Fruit fly (Drosophila melanogaster): ENCODE measurements around the gene msopa.

The msopa gene

DNA sequence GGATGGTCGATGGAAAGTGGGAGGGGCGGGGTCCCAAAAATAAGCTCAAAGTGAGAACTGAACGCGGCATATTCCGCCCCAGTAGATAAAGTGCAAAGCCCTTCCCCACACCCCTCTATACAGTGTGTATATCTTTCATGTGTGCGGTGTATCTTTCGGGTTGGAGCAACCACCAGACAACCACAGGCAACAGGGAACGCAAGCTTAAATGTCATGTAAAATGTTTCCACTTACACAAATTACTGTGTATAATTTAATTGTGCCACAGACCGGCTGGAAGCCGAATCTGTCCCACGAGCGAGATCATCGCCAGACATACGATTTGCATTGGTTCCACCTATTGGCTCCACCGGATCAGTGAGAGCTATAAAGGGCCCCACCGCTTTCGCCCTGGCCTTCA is at the start of gene msopa:
msopa (plus strand) TSS at position 301 of the 400 bp plus-strand sequence.
- TF ChIP-seq CG1620 (GFP tag; optimal IDR thresholded peaks at IDR 0.05) (no peak), Mnt (GFP tag; optimal IDR thresholded peaks at IDR 0.05) (no peak), cic (GFP tag; optimal IDR thresholded peaks at IDR 0.05) (no peak), kay (GFP tag; ENCODE audit: borderline replicate concordance) (no peak), CG7101 (tag; optimal IDR thresholded peaks at IDR 0.05) (no peak), Crg-1 (GFP tag; optimal IDR thresholded peaks at IDR 0.05) (no peak)

dm6 chr3L:22034717-22035116 is 47.8 kb upstream of the msopa start, which contains the start of gene Oct-TyrR:
Oct-TyrR (plus strand) TSS chr3L:22035003.
- TF ChIP-seq CG5204 (GFP tag; optimal IDR thresholded peaks at IDR 0.05) (no peak), kay (GFP tag; ENCODE audit: borderline replicate concordance) (no peak), tj (GFP tag; optimal IDR thresholded peaks at IDR 0.05) (no peak), Clk (GFP tag; optimal IDR thresholded peaks at IDR 0.05) (no peak), CG11617 (GFP tag; optimal IDR thresholded peaks at IDR 0.05) (no peak), CG7045 (GFP tag; optimal IDR thresholded peaks at IDR 0.05) (no peak), Crg-1 (GFP tag; optimal IDR thresholded peaks at IDR 0.05) (no peak), pad (GFP tag; optimal IDR thresholded peaks at IDR 0.05) (no peak), Hr96 (GFP tag; optimal IDR thresholded peaks at IDR 0.05) (no peak), CG14711 (tag; optimal IDR thresholded peaks at IDR 0.05) (no peak), CG1620 (GFP tag; optimal IDR thresholded peaks at IDR 0.05) (no peak), bab1 (GFP tag; optimal IDR thresholded peaks at IDR 0.05) (no peak)

- TF ChIP-seq pad (GFP tag; optimal IDR thresholded peaks at IDR 0.05) (no peak), CG5204 (GFP tag; optimal IDR thresholded peaks at IDR 0.05) (no peak), Clk (GFP tag; optimal IDR thresholded peaks at IDR 0.05) (no peak), CG14711 (tag; optimal IDR thresholded peaks at IDR 0.05) (no peak), CG1620 (GFP tag; optimal IDR thresholded peaks at IDR 0.05) (no peak), Mnt (GFP tag; optimal IDR thresholded peaks at IDR 0.05) (no peak), CG33017 (tag; optimal IDR thresholded peaks at IDR 0.05) (no peak), CG12768 (GFP tag; optimal IDR thresholded peaks at IDR 0.05) (no peak), toe (GFP tag; optimal IDR thresholded peaks at IDR 0.05) (no peak), CG11617 (GFP tag; optimal IDR thresholded peaks at IDR 0.05) (no peak), cic (GFP tag; optimal IDR thresholded peaks at IDR 0.05) (no peak), kay (GFP tag; ENCODE audit: borderline replicate concordance) (no peak), tj (GFP tag; optimal IDR thresholded peaks at IDR 0.05) (no peak), Hr96 (GFP tag; optimal IDR thresholded peaks at IDR 0.05) (no peak), cnc (optimal IDR thresholded peaks at IDR 0.05) (no peak), bab1 (GFP tag; optimal IDR thresholded peaks at IDR 0.05) (no peak), Crg-1 (GFP tag; optimal IDR thresholded peaks at IDR 0.05) (no peak), CG7045 (GFP tag; optimal IDR thresholded peaks at IDR 0.05) (no peak)
Measured at dm6 chr3L:22051152-22051551, 31.4 kb upstream of the msopa start.

DNA sequence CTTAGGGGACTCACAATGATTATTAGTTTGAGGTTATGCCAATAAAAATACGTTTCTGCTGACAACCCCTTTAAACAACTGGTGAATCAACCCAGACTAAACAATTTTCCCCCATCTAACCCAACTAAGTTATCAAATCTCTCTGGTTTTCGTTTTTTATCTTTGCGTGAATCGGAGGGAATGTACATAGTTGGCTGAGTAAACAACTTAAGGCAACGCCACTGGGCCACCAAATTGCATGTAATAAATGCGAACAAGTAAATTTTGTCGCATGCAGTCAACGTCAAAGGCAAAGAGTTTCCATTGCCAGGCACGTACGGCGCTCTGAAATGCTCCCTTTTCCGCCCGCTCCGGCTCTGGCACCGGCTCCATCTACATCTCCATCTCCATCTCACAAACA is 29.2 kb upstream of the msopa start:
- TF ChIP-seq Hr96 (GFP tag; optimal IDR thresholded peaks at IDR 0.05) (peak; percentile 17), Crg-1 (GFP tag; optimal IDR thresholded peaks at IDR 0.05) (peak; percentile 43), ovo (GFP tag; optimal IDR thresholded peaks at IDR 0.05) (no peak), cnc (optimal IDR thresholded peaks at IDR 0.05) (no peak), bab1 (GFP tag; optimal IDR thresholded peaks at IDR 0.05) (no peak), CG14711 (tag; optimal IDR thresholded peaks at IDR 0.05) (no peak), kay (GFP tag; ENCODE audit: borderline replicate concordance) (peak; percentile 69), CG7101 (tag; optimal IDR thresholded peaks at IDR 0.05) (peak; percentile 8), Mnt (GFP tag; optimal IDR thresholded peaks at IDR 0.05) (no peak), cic (GFP tag; optimal IDR thresholded peaks at IDR 0.05) (peak; percentile 53), CG11617 (GFP tag; optimal IDR thresholded peaks at IDR 0.05) (peak; percentile 21), pad (GFP tag; optimal IDR thresholded peaks at IDR 0.05) (no peak), CG12768 (GFP tag; optimal IDR thresholded peaks at IDR 0.05) (no peak), CG1620 (GFP tag; optimal IDR thresholded peaks at IDR 0.05) (no peak), CG33017 (tag; optimal IDR thresholded peaks at IDR 0.05) (peak; percentile 25), tj (GFP tag; optimal IDR thresholded peaks at IDR 0.05) (no peak), CG7045 (GFP tag; optimal IDR thresholded peaks at IDR 0.05) (peak; percentile 55), Clk (GFP tag; optimal IDR thresholded peaks at IDR 0.05) (no peak), toe (GFP tag; optimal IDR thresholded peaks at IDR 0.05) (no peak), CG5204 (GFP tag; optimal IDR thresholded peaks at IDR 0.05) (no peak)

- TF ChIP-seq tj (GFP tag; optimal IDR thresholded peaks at IDR 0.05) (no peak), bab1 (GFP tag; optimal IDR thresholded peaks at IDR 0.05) (no peak)
Measured at dm6 chr3L:22063833-22064232, 18.7 kb upstream of the msopa start.

- no peak for TF ChIP-seq CG5204 (GFP tag; optimal IDR thresholded peaks at IDR 0.05)
- peak; percentile 15 for TF ChIP-seq CG1620 (GFP tag; optimal IDR thresholded peaks at IDR 0.05)
- peak; percentile 4 for TF ChIP-seq bab1 (GFP tag; optimal IDR thresholded peaks at IDR 0.05)
- no peak for TF ChIP-seq CG7101 (tag; optimal IDR thresholded peaks at IDR 0.05)
- TF ChIP-seq CG7045 (GFP tag; optimal IDR thresholded peaks at IDR 0.05), result no peak
- no peak for TF ChIP-seq CG11617 (GFP tag; optimal IDR thresholded peaks at IDR 0.05)
- TF ChIP-seq toe (GFP tag; optimal IDR thresholded peaks at IDR 0.05), result no peak
- no peak for TF ChIP-seq CG12768 (GFP tag; optimal IDR thresholded peaks at IDR 0.05)
- peak; percentile 34 for TF ChIP-seq Crg-1 (GFP tag; optimal IDR thresholded peaks at IDR 0.05)
- no peak for TF ChIP-seq ovo (GFP tag; optimal IDR thresholded peaks at IDR 0.05)
- TF ChIP-seq cic (GFP tag; optimal IDR thresholded peaks at IDR 0.05), result no peak
- no peak for TF ChIP-seq Hr96 (GFP tag; optimal IDR thresholded peaks at IDR 0.05)
Measured at dm6 chr3L:22065694-22066093, 16.8 kb upstream of the msopa start, which contains the start of gene CG14561. CG14561 (plus strand) TSS chr3L:22065907.

DNA sequence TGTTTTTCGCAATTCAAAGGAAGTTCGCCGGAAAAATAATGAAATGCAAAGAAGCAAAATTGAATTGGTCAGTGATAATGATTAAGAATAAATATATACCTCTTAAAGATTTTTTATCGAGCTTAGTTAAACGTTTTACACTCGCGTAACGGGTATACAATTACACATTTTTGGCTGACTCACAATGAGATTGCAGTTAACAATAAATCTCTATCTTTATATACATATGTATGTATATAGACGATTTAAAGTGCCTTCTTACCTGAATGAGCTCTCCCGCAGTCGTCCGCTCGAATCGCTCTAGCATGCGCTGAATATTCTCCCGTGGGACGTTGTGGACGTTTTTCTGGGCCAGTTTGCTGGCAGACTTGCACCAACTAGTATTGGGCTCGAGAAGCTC is 12.0 kb upstream of the msopa start:
- no peak for TF ChIP-seq CG12768 (GFP tag; optimal IDR thresholded peaks at IDR 0.05)
- TF ChIP-seq CG14711 (tag; optimal IDR thresholded peaks at IDR 0.05), result no peak
- peak; percentile 91 for TF ChIP-seq kay (GFP tag; ENCODE audit: borderline replicate concordance)
- peak in 1 of 2 experiments; percentile 94 for TF ChIP-seq cnc (optimal IDR thresholded peaks at IDR 0.05)
- TF ChIP-seq CG7045 (GFP tag; optimal IDR thresholded peaks at IDR 0.05), result no peak
- TF ChIP-seq Crg-1 (GFP tag; optimal IDR thresholded peaks at IDR 0.05), result no peak
- no peak for TF ChIP-seq CG5204 (GFP tag; optimal IDR thresholded peaks at IDR 0.05)
- TF ChIP-seq CG33017 (tag; optimal IDR thresholded peaks at IDR 0.05), result no peak
- no peak for TF ChIP-seq toe (GFP tag; optimal IDR thresholded peaks at IDR 0.05)
- peak; percentile 1 for TF ChIP-seq Mnt (GFP tag; optimal IDR thresholded peaks at IDR 0.05)

All from whole organism, adult.